Fruit fly (Drosophila melanogaster) whole organism, embryonic: ENCODE results near the gene Enoph.

Experiments used
- Atf6 ChIP-seq: fragments of 200-800 bp; sonication (Bioruptor generic); IDR thresholded peaks from 2 replicates; pipeline ENCODE4 v1.3.6; 2022; ENCODE audit warnings: missing biosample characterization, missing genetic modification characterization
- Bgb ChIP-seq: fragments of 200-800 bp; sonication (Bioruptor generic); IDR thresholded peaks from 2 replicates; pipeline ENCODE4 v1.3.6; 2022; ENCODE audit warnings: missing biosample characterization, missing genetic modification characterization; ENCODE audit not compliant: partially characterized antibody
- C15 ChIP-seq: fragments of 200-800 bp; sonication (Bioruptor generic); IDR thresholded peaks from 3 replicates; pipeline ENCODE4 v1.3.6; 2022; ENCODE audit warnings: missing biosample characterization, missing genetic modification characterization
- CG11696 ChIP-seq: fragments of 200-800 bp; sonication (Bioruptor generic); IDR thresholded peaks from 2 replicates; pipeline ENCODE4 v1.3.6; 2022; ENCODE audit warnings: missing biosample characterization, missing genetic modification characterization
- CG12104 ChIP-seq: fragments of 200-800 bp; sonication (Bioruptor generic); optimal IDR thresholded peaks from 3 replicates; lab custom pipeline; 2016; ENCODE audit warnings: missing biosample characterization, missing genetic modification characterization
- CG12236 ChIP-seq: fragments of 200-800 bp; sonication (Bioruptor generic); optimal IDR thresholded peaks from 2 replicates; lab custom pipeline; 2016; ENCODE audit warnings: missing biosample characterization, missing genetic modification characterization
- CG13424 ChIP-seq: fragments of 200-800 bp; sonication (Bioruptor generic); optimal IDR thresholded peaks from 2 replicates; lab custom pipeline; 2019; ENCODE audit warnings: missing biosample characterization, mild to moderate bottlenecking, missing genetic modification characterization, moderate library complexity
- CG1602 ChIP-seq: fragments of 200-800 bp; sonication (Bioruptor generic); optimal IDR thresholded peaks from 3 replicates; lab custom pipeline; 2016; ENCODE audit warnings: missing biosample characterization, missing genetic modification characterization
- CG16863 ChIP-seq: fragments of 200-800 bp; sonication (Bioruptor generic); optimal IDR thresholded peaks from 3 replicates; lab custom pipeline; 2016; ENCODE audit warnings: missing biosample characterization, missing genetic modification characterization
- CG17186 ChIP-seq: fragments of 200-800 bp; sonication (Bioruptor generic); optimal IDR thresholded peaks from 3 replicates; lab custom pipeline; 2017; ENCODE audit warnings: missing biosample characterization, missing genetic modification reagents, missing genetic modification characterization
- CG17359 ChIP-seq: fragments of 200-800 bp; sonication (Bioruptor generic); optimal IDR thresholded peaks from 3 replicates; lab custom pipeline; 2018; ENCODE audit warnings: missing biosample characterization, mild to moderate bottlenecking, missing genetic modification characterization, moderate library complexity
- CG18476 ChIP-seq: fragments of 200-800 bp; sonication (Bioruptor generic); optimal IDR thresholded peaks from 2 replicates; lab custom pipeline; 2016; ENCODE audit warnings: missing biosample characterization, mild to moderate bottlenecking, missing genetic modification characterization
- CG2889 ChIP-seq: fragments of 200-800 bp; sonication (Bioruptor generic); IDR thresholded peaks from 3 replicates; pipeline ENCODE4 v1.3.6; 2022; ENCODE audit warnings: missing biosample characterization, missing genetic modification characterization
- CG3065 ChIP-seq: fragments of 200-800 bp; sonication (Bioruptor generic); optimal IDR thresholded peaks from 2 replicates; lab custom pipeline; 2016; ENCODE audit warnings: missing biosample characterization, missing genetic modification characterization
- CG42726 ChIP-seq: fragments of 200-800 bp; sonication (Bioruptor generic); IDR thresholded peaks from 2 replicates; pipeline ENCODE4 v1.3.6; 2022; ENCODE audit warnings: missing biosample characterization, missing genetic modification characterization; ENCODE audit not compliant: partially characterized antibody
- CG4424 ChIP-seq: fragments of 200-800 bp; sonication (Bioruptor generic); optimal IDR thresholded peaks from 3 replicates; lab custom pipeline; 2016; ENCODE audit warnings: missing biosample characterization, missing genetic modification characterization
- CG5953 ChIP-seq: fragments of 200-800 bp; sonication (Bioruptor generic); IDR thresholded peaks from 2 replicates; pipeline ENCODE4 v1.3.6; 2022; ENCODE audit warnings: missing biosample characterization, missing genetic modification characterization
- CG6272 ChIP-seq: fragments of 200-800 bp; sonication (Bioruptor generic); IDR thresholded peaks from 2 replicates; pipeline ENCODE4 v1.3.6; 2022; ENCODE audit warnings: missing biosample characterization, missing genetic modification characterization
- CG8089 ChIP-seq: fragments of 200-800 bp; sonication (Bioruptor generic); optimal IDR thresholded peaks from 3 replicates; lab custom pipeline; 2016; ENCODE audit warnings: missing biosample characterization, missing genetic modification characterization
- CG9215 ChIP-seq: fragments of 200-800 bp; sonication (Bioruptor generic); IDR thresholded peaks from 2 replicates; pipeline ENCODE4 v1.3.6; 2022; ENCODE audit warnings: missing biosample characterization, missing genetic modification characterization
- CG9609 ChIP-seq: fragments of 200-800 bp; sonication (Bioruptor generic); optimal IDR thresholded peaks from 3 replicates; lab custom pipeline; 2016; ENCODE audit warnings: missing biosample characterization, missing genetic modification characterization
- D ChIP-seq, 2 experiments: fragments of 200-800 bp in 1 of 2; fragments of >200 bp in 1 of 2; sonication (Bioruptor generic) in 1 of 2; optimal IDR thresholded peaks; 2 replicates in 1 of 2; 3 replicates in 1 of 2; lab custom pipeline; 2017; ENCODE audit warnings: mild to moderate bottlenecking in 1 of 2, missing biosample characterization in 1 of 2, missing genetic modification characterization in 1 of 2, missing genetic modification reagents in 1 of 2
- Hmx ChIP-seq: fragments of 200-800 bp; sonication (Bioruptor generic); optimal IDR thresholded peaks from 2 replicates; lab custom pipeline; 2016; ENCODE audit warnings: missing biosample characterization, missing genetic modification characterization
- Mes4 ChIP-seq: fragments of 200-800 bp; sonication (Bioruptor generic); optimal IDR thresholded peaks from 2 replicates; lab custom pipeline; 2016; ENCODE audit warnings: missing biosample characterization, missing genetic modification characterization
- Myb ChIP-seq: fragments of 200-800 bp; sonication (Bioruptor generic); optimal IDR thresholded peaks from 2 replicates; lab custom pipeline; 2016; ENCODE audit warnings: missing biosample characterization, missing genetic modification characterization
- Rfx ChIP-seq: fragments of 200-800 bp; sonication (Bioruptor generic); IDR thresholded peaks from 2 replicates; pipeline ENCODE4 v1.3.6; 2022; ENCODE audit warnings: missing biosample characterization, missing genetic modification characterization
- Six4 ChIP-seq: fragments of 200-800 bp; sonication (Bioruptor generic); optimal IDR thresholded peaks from 2 replicates; lab custom pipeline; 2016; ENCODE audit warnings: missing biosample characterization, missing genetic modification characterization
- Sox100B ChIP-seq: fragments of 200-800 bp; sonication (Bioruptor generic); optimal IDR thresholded peaks from 3 replicates; lab custom pipeline; 2018; ENCODE audit warnings: missing biosample characterization, mild to moderate bottlenecking, missing genetic modification characterization
- Sry-β ChIP-seq: fragments of 200-800 bp; sonication (Bioruptor generic); optimal IDR thresholded peaks from 2 replicates; lab custom pipeline; 2018; ENCODE audit warnings: missing biosample characterization, mild to moderate bottlenecking, missing genetic modification characterization, moderate library complexity
- abd-A ChIP-seq: fragments of 200-800 bp; sonication (Bioruptor generic); optimal IDR thresholded peaks from 3 replicates; lab custom pipeline; 2019; ENCODE audit warnings: missing biosample characterization, mild to moderate bottlenecking, missing genetic modification characterization, moderate library complexity
- ac ChIP-seq: fragments of 200-800 bp; sonication (Bioruptor generic); optimal IDR thresholded peaks from 3 replicates; lab custom pipeline; 2017; ENCODE audit warnings: missing biosample characterization, mild to moderate bottlenecking, missing genetic modification characterization
- bab2 ChIP-seq: fragments of 200-800 bp; sonication (Bioruptor generic); optimal IDR thresholded peaks from 2 replicates; lab custom pipeline; 2016; ENCODE audit warnings: missing biosample characterization, missing genetic modification characterization
- da ChIP-seq: fragments of 200-800 bp; sonication (Bioruptor generic); optimal IDR thresholded peaks from 2 replicates; lab custom pipeline; 2016; ENCODE audit warnings: missing biosample characterization, missing genetic modification characterization
- dan ChIP-seq: fragments of 200-800 bp; sonication (Bioruptor generic); IDR thresholded peaks from 2 replicates; pipeline ENCODE4 v1.3.6; 2022; ENCODE audit warnings: missing biosample characterization, missing genetic modification characterization
- danr ChIP-seq: fragments of 200-800 bp; sonication (Bioruptor generic); IDR thresholded peaks from 2 replicates; pipeline ENCODE4 v1.3.6; 2022; ENCODE audit warnings: missing biosample characterization, missing genetic modification characterization
- disco-r ChIP-seq: fragments of 200-800 bp; sonication (Bioruptor generic); optimal IDR thresholded peaks from 2 replicates; lab custom pipeline; 2016; ENCODE audit warnings: missing biosample characterization, missing genetic modification characterization
- dmrt11E ChIP-seq: fragments of 200-800 bp; sonication (Bioruptor generic); optimal IDR thresholded peaks from 3 replicates; lab custom pipeline; 2018; ENCODE audit warnings: missing biosample characterization, mild to moderate bottlenecking, missing genetic modification characterization, moderate library complexity
- dpn ChIP-seq, 2 experiments: fragments of 200-800 bp; sonication (Bioruptor generic); optimal IDR thresholded peaks; 3 replicates each; lab custom pipeline; 2016; ENCODE audit warnings: missing biosample characterization in 2 of 2, missing genetic modification characterization in 2 of 2
- fru ChIP-seq: fragments of >200 bp; optimal IDR thresholded peaks from 2 replicates; lab custom pipeline; 2017
- grau ChIP-seq: fragments of 200-800 bp; optimal IDR thresholded peaks from 3 replicates; lab custom pipeline; 2019; ENCODE audit warnings: missing biosample characterization, mild to moderate bottlenecking, missing genetic modification characterization, moderate library complexity
- hbn ChIP-seq: fragments of 200-800 bp; sonication (Bioruptor generic); IDR thresholded peaks from 2 replicates; pipeline ENCODE4 v1.3.6; 2022; ENCODE audit warnings: missing biosample characterization, missing genetic modification characterization; ENCODE audit not compliant: partially characterized antibody
- her ChIP-seq: fragments of 200-800 bp; sonication (Bioruptor generic); optimal IDR thresholded peaks from 2 replicates; lab custom pipeline; 2016; ENCODE audit warnings: missing biosample characterization, missing genetic modification characterization
- nerfin-1 ChIP-seq: fragments of 200-800 bp; sonication (Bioruptor generic); optimal IDR thresholded peaks from 3 replicates; lab custom pipeline; 2019; ENCODE audit warnings: missing biosample characterization, mild to moderate bottlenecking, missing genetic modification characterization, moderate library complexity
- nom ChIP-seq: fragments of 200-800 bp; sonication (Bioruptor generic); optimal IDR thresholded peaks from 2 replicates; lab custom pipeline; 2017; ENCODE audit warnings: missing biosample characterization, missing genetic modification characterization, mild to moderate bottlenecking, moderate library complexity, missing genetic modification reagents
- otp ChIP-seq: fragments of 200-800 bp; sonication (Bioruptor generic); IDR thresholded peaks from 3 replicates; pipeline ENCODE4, ENCODE4 v1.3.6; 2022; ENCODE audit warnings: missing biosample characterization, missing genetic modification characterization
- phol ChIP-seq: fragments of 200-800 bp; sonication (Bioruptor generic); optimal IDR thresholded peaks from 3 replicates; lab custom pipeline; 2018; ENCODE audit warnings: missing biosample characterization, mild to moderate bottlenecking, missing genetic modification characterization, moderate library complexity
- pzg ChIP-seq: fragments of 200-800 bp; sonication (Bioruptor generic); optimal IDR thresholded peaks from 3 replicates; lab custom pipeline; 2018; ENCODE audit warnings: missing biosample characterization, mild to moderate bottlenecking, missing genetic modification characterization, moderate library complexity
- rib ChIP-seq: fragments of 200-800 bp; sonication (Bioruptor generic); IDR thresholded peaks from 2 replicates; pipeline ENCODE4 v1.3.6; 2022; ENCODE audit warnings: missing biosample characterization, missing genetic modification characterization
- tll ChIP-seq, 2 experiments: fragments of 200-800 bp in 1 of 2; fragments of >200 bp in 1 of 2; sonication (Bioruptor generic) in 1 of 2; optimal IDR thresholded peaks; 2 replicates each; lab custom pipeline; 2017 to 2019; ENCODE audit warnings: missing biosample characterization in 2 of 2, missing genetic modification characterization in 2 of 2, mild to moderate bottlenecking in 1 of 2, moderate library complexity in 1 of 2
- zf30C ChIP-seq: fragments of 200-800 bp; sonication (Bioruptor generic); optimal IDR thresholded peaks from 3 replicates; lab custom pipeline; 2018; ENCODE audit warnings: missing biosample characterization, mild to moderate bottlenecking, missing genetic modification characterization

The Enoph gene

dm6 chr3R:5282755-5283359 lies 26.4 kb upstream of the Enoph start:
- TF ChIP-seq CG12236 (no peak), CG4424 (GFP tag; lab: Kevin White, UChicago) (no peak), grau (no peak), Six4 (no peak), pzg (no peak), rib (GFP tag; lab: Robert Waterston, UW) (peak; percentile 82), Sox100B (no peak), CG13424 (no peak), CG9609 (GFP tag; lab: Kevin White, UChicago) (no peak), CG8089 (no peak), danr (GFP tag; lab: Robert Waterston, UW) (no peak), Sry-β (GFP tag; lab: Kevin White, UChicago) (no peak), otp (GFP tag; lab: Robert Waterston, UW) (peak; percentile 42; the same call in 2 of the 3 replicates), dan (GFP tag; lab: Robert Waterston, UW) (no peak), CG42726 (GFP tag; lab: Robert Waterston, UW) (0 out of 2 replicates have a peak, but pooled peaks have one; percentile 43), Myb (no peak), CG12104 (no peak), CG17186 (no peak), CG17359 (tag; lab: Kevin White, UChicago) (no peak), abd-A (tag; lab: Kevin White, UChicago) (no peak), fru (lab: Kevin White, UChicago) (no peak), bab2 (GFP tag; lab: Kevin White, UChicago) (no peak), CG18476 (no peak), Mes4 (GFP tag; lab: Kevin White, UChicago) (no peak), zf30C (GFP tag; lab: Kevin White, UChicago) (no peak), Bgb (peak; percentile 47), nom (GFP tag; lab: Kevin White, UChicago) (no peak), CG11696 (GFP tag; lab: Robert Waterston, UW) (0 out of 2 replicates have a peak, but pooled peaks have one; percentile 15), tll (GFP tag; optimal IDR thresholded peaks at IDR 0.05; lab: Kevin White, UChicago) (no peak), Hmx (no peak), CG5953 (GFP tag; lab: Robert Waterston, UW) (no peak), Rfx (GFP tag; lab: Robert Waterston, UW) (peak; percentile 74), CG1602 (no peak), Atf6 (peak; percentile 47; the same call in 1 of the 2 replicates), CG3065 (GFP tag; lab: Kevin White, UChicago) (no peak), D (optimal IDR thresholded peaks at IDR 0.05; lab: Kevin White, UChicago) (no peak), D (GFP tag; optimal IDR thresholded peaks at IDR 0.05; lab: Kevin White, UChicago) (no peak), CG9215 (GFP tag; lab: Robert Waterston, UW) (no peak), dpn (GFP tag; optimal IDR thresholded peaks at IDR 0.05; lab: Kevin White, UChicago) (peak; percentile 9 to 25), disco-r (GFP tag; lab: Kevin White, UChicago) (no peak), ac (GFP tag; lab: Kevin White, UChicago) (no peak), da (GFP tag; lab: Kevin White, UChicago) (no peak), her (GFP tag; lab: Kevin White, UChicago) (peak; percentile 27), CG2889 (no peak), dmrt11E (tag; lab: Kevin White, UChicago) (no peak), CG16863 (GFP tag; lab: Kevin White, UChicago) (no peak), CG6272 (GFP tag; lab: Robert Waterston, UW) (peak; percentile 46), phol (no peak), nerfin-1 (tag; lab: Kevin White, UChicago) (no peak), C15 (GFP tag; lab: Robert Waterston, UW) (no peak), hbn (GFP tag; lab: Robert Waterston, UW) (no peak; the same call in 1 of the 2 replicates)
